Worm (Caenorhabditis elegans) whole organism, early embryonic: ENCODE data around the gene cutl-17.

Source experiments
- B0310.2 ChIP-seq: sonication (generic microtip); optimal IDR thresholded peaks from 2 replicates; lab custom pipeline; 2016; ENCODE audit warnings: mild to moderate bottlenecking, missing genetic modification characterization, missing compliant biosample characterization
- ama-1 ChIP-seq: fragments of 150-350 bp; optimal IDR thresholded peaks from 2 replicates; lab custom pipeline; 2014
- flt-1 ChIP-seq: fragments of 200-800 bp; sonication (Bioruptor generic); IDR thresholded peaks from 2 replicates; pipeline ENCODE4 v1.3.6; 2022; ENCODE audit warnings: missing genetic modification characterization, missing compliant biosample characterization
- hmbx-1 ChIP-seq: sonication (generic microtip); optimal IDR thresholded peaks from 2 replicates; lab custom pipeline; 2016; ENCODE audit warnings: mild to moderate bottlenecking, missing genetic modification characterization, missing compliant biosample characterization
- scrt-1 ChIP-seq: fragments of 200-800 bp; sonication (Bioruptor generic); IDR thresholded peaks from 2 replicates; pipeline ENCODE4 v1.3.6; 2022; ENCODE audit warnings: missing genetic modification characterization, missing compliant biosample characterization

- no peak for TF ChIP-seq ama-1 (lab: Kevin White, UChicago)
- no peak for TF ChIP-seq scrt-1 (GFP tag; lab: Robert Waterston, UW)
- no peak for TF ChIP-seq B0310.2
- TF ChIP-seq hmbx-1 (tag; lab: Kevin White, UChicago): no peak
- no peak for TF ChIP-seq flt-1
Observed at ce11 chrIV:9427959-9428358, 29.3 kb downstream of the cutl-17 start, which contains the start of gene F59B8.1.
